Worm (Caenorhabditis elegans): ENCODE results near the gene eif-2Balpha.

ce11 chrIII:9542816-9543215 is at the start of gene eif-2Balpha:
- peak; percentile 56 for TF ChIP-seq W03F9.2 (tag; optimal IDR thresholded peaks at IDR 0.05)
- TF ChIP-seq dao-5 (tag; optimal IDR thresholded peaks at IDR 0.05), result no peak
